Worm (Caenorhabditis elegans) whole organism, L4 larva: ENCODE measurements around the gene T10B9.14.

Experiments used
- D1046.2 ChIP-seq: fragments of 200-800 bp; sonication (Bioruptor generic); IDR thresholded peaks from 2 replicates; pipeline ENCODE4 v1.3.6; 2022; ENCODE audit warnings: missing genetic modification characterization, missing compliant biosample characterization
- F10B5.3 ChIP-seq: sonication (generic microtip); optimal IDR thresholded peaks from 2 replicates; lab custom pipeline; 2016; ENCODE audit warnings: mild to moderate bottlenecking, missing genetic modification characterization, missing compliant biosample characterization
- F26F4.8 ChIP-seq: fragments of 200-800 bp; sonication (Bioruptor generic); conservative IDR thresholded peaks from 2 replicates; pipeline ENCODE4 v1.3.6; 2022; ENCODE audit warnings: missing genetic modification characterization, missing compliant biosample characterization
- Y5F2A.4 ChIP-seq: fragments of 200-800 bp; sonication (Bioruptor generic); optimal IDR thresholded peaks from 2 replicates; lab custom pipeline; 2018; ENCODE audit warnings: mild to moderate bottlenecking, missing genetic modification characterization, missing compliant biosample characterization
- attf-4 ChIP-seq: sonication (generic microtip); optimal IDR thresholded peaks from 3 replicates; lab custom pipeline; 2017; ENCODE audit warnings: missing biosample characterization, missing genetic modification characterization
- ces-1 ChIP-seq: fragments of 150-350 bp; sonication (generic microtip); optimal IDR thresholded peaks from 4 replicates; lab custom pipeline; 2014; ENCODE audit warnings: missing biosample characterization, missing genetic modification reagents, missing genetic modification characterization
- daf-16 ChIP-seq, 3 experiments: sonication (generic microtip); optimal IDR thresholded peaks; 2 replicates each; lab custom pipeline; 2016 to 2017; ENCODE audit warnings: missing genetic modification characterization in 3 of 3, missing genetic modification reagents in 3 of 3, mild to moderate bottlenecking in 2 of 3, missing compliant biosample characterization in 2 of 3, missing biosample characterization in 1 of 3, moderate library complexity in 1 of 3
- daf-19 ChIP-seq: fragments of 200-800 bp; sonication (Bioruptor generic); conservative IDR thresholded peaks from 2 replicates; pipeline ENCODE4 v1.3.6; 2022; ENCODE audit warnings: missing genetic modification characterization, missing compliant biosample characterization
- daf-8 ChIP-seq: fragments of 200-800 bp; sonication (Bioruptor generic); IDR thresholded peaks from 2 replicates; pipeline ENCODE4 v1.3.6; 2022; ENCODE audit warnings: missing genetic modification characterization, missing compliant biosample characterization
- dmd-6 ChIP-seq: fragments of 200-800 bp; sonication (Bioruptor generic); IDR thresholded peaks from 2 replicates; pipeline ENCODE4 v1.3.6; 2022; ENCODE audit warnings: missing genetic modification reagents, missing genetic modification characterization, missing compliant biosample characterization
- dmd-8 ChIP-seq: fragments of 200-800 bp; sonication (Bioruptor generic); IDR thresholded peaks from 2 replicates; pipeline ENCODE4 v1.3.6; 2022; ENCODE audit warnings: missing genetic modification characterization, missing compliant biosample characterization
- duxl-1 ChIP-seq: sonication (generic microtip); optimal IDR thresholded peaks from 2 replicates; lab custom pipeline; 2016; ENCODE audit warnings: mild to moderate bottlenecking, missing genetic modification characterization, moderate library complexity, missing compliant biosample characterization; ENCODE audit not compliant: poor library complexity
- dve-1 ChIP-seq: sonication (generic microtip); optimal IDR thresholded peaks from 2 replicates; lab custom pipeline; 2017; ENCODE audit warnings: antibody characterized with exemption, mild to moderate bottlenecking, missing genetic modification characterization, missing compliant biosample characterization; ENCODE audit not compliant: insufficient read depth
- fkh-10 ChIP-seq: fragments of 150-350 bp; optimal IDR thresholded peaks from 2 replicates; lab custom pipeline; 2014; ENCODE audit warnings: missing biosample characterization, missing genetic modification reagents, missing genetic modification characterization
- fos-1 ChIP-seq: fragments of 150-350 bp; optimal IDR thresholded peaks from 2 replicates; lab custom pipeline; 2014; ENCODE audit warnings: missing biosample characterization, missing genetic modification characterization
- hif-1 ChIP-seq, 2 experiments: sonication (generic microtip); optimal IDR thresholded peaks; 2 replicates each; lab custom pipeline; 2016 to 2017; ENCODE audit warnings: missing compliant biosample characterization in 2 of 2, missing genetic modification characterization in 2 of 2, missing genetic modification reagents in 2 of 2, missing genotype in 2 of 2, mild to moderate bottlenecking in 1 of 2
- hlh-30 ChIP-seq: sonication (generic microtip); optimal IDR thresholded peaks from 2 replicates; lab custom pipeline; 2017; ENCODE audit warnings: antibody characterized with exemption, mild to moderate bottlenecking, missing genetic modification characterization, missing compliant biosample characterization; ENCODE audit not compliant: insufficient read depth
- hmg-1.1 ChIP-seq: fragments of 200-800 bp; sonication (Bioruptor generic); IDR thresholded peaks from 2 replicates; pipeline ENCODE4 v1.3.6; 2022; ENCODE audit warnings: missing genetic modification reagents, missing genetic modification characterization, missing compliant biosample characterization
- lin-13 ChIP-seq: fragments of 150-350 bp; optimal IDR thresholded peaks from 2 replicates; lab custom pipeline; 2014; ENCODE audit warnings: missing biosample characterization, missing genetic modification reagents, missing genetic modification characterization
- lin-15B ChIP-seq: fragments of 150-350 bp; sonication (generic microtip); optimal IDR thresholded peaks from 3 replicates; lab custom pipeline; 2014; ENCODE audit warnings: missing biosample characterization, missing genetic modification characterization
- lin-29 ChIP-seq: fragments of 200-800 bp; sonication (Bioruptor generic); IDR thresholded peaks from 2 replicates; pipeline ENCODE4 v1.3.6; 2022; ENCODE audit warnings: missing genetic modification reagents, missing genetic modification characterization, missing compliant biosample characterization
- madf-5 ChIP-seq, 2 experiments: fragments of 200-800 bp; sonication (Bioruptor generic); IDR thresholded peaks; 2 replicates each; pipeline ENCODE4 v1.3.6; 2022; ENCODE audit warnings: missing compliant biosample characterization in 2 of 2, missing genetic modification characterization in 2 of 2
- nhr-102 ChIP-seq: sonication (generic microtip); optimal IDR thresholded peaks from 2 replicates; lab custom pipeline; 2016; ENCODE audit warnings: mild to moderate bottlenecking, missing genetic modification characterization, moderate library complexity, missing compliant biosample characterization
- nhr-237 ChIP-seq: sonication (generic microtip); optimal IDR thresholded peaks from 2 replicates; lab custom pipeline; 2017; ENCODE audit warnings: missing biosample characterization, missing genetic modification characterization
- nhr-25 ChIP-seq: sonication (generic microtip); optimal IDR thresholded peaks from 2 replicates; lab custom pipeline; 2017; ENCODE audit warnings: missing genetic modification characterization, mild to moderate bottlenecking, missing compliant biosample characterization, antibody characterized with exemption, moderate library complexity, borderline replicate concordance; ENCODE audit not compliant: insufficient read depth
- nhr-28 ChIP-seq: fragments of 150-350 bp; optimal IDR thresholded peaks from 2 replicates; lab custom pipeline; 2014; ENCODE audit warnings: missing biosample characterization, missing genetic modification characterization
- nhr-41 ChIP-seq: fragments of 200-800 bp; sonication (Bioruptor generic); IDR thresholded peaks from 2 replicates; pipeline ENCODE4 v1.3.6; 2022; ENCODE audit warnings: missing genetic modification reagents, missing genetic modification characterization, missing compliant biosample characterization
- nhr-48 ChIP-seq: sonication (generic microtip); optimal IDR thresholded peaks from 2 replicates; lab custom pipeline; 2016; ENCODE audit warnings: mild to moderate bottlenecking, missing genetic modification characterization, missing compliant biosample characterization
- nhr-76 ChIP-seq: fragments of 150-350 bp; optimal IDR thresholded peaks from 2 replicates; lab custom pipeline; 2014; ENCODE audit warnings: missing biosample characterization, missing genetic modification characterization
- nhr-77 ChIP-seq: fragments of 150-350 bp; optimal IDR thresholded peaks from 2 replicates; lab custom pipeline; 2014; ENCODE audit warnings: missing biosample characterization, missing genetic modification characterization
- php-3 ChIP-seq: fragments of 200-800 bp; sonication (Bioruptor generic); IDR thresholded peaks from 2 replicates; pipeline ENCODE4 v1.3.6; 2022; ENCODE audit warnings: missing genetic modification reagents, missing genetic modification characterization, missing compliant biosample characterization
- pqm-1 ChIP-seq: sonication (generic microtip); optimal IDR thresholded peaks from 2 replicates; lab custom pipeline; 2017; ENCODE audit warnings: missing biosample characterization, missing genetic modification characterization
- set-16 ChIP-seq: fragments of 200-800 bp; sonication (Bioruptor generic); IDR thresholded peaks from 2 replicates; pipeline ENCODE4 v1.3.6; 2022; ENCODE audit warnings: missing genetic modification reagents, missing genetic modification characterization, missing compliant biosample characterization
- tra-1 ChIP-seq: fragments of 200-800 bp; sonication (Bioruptor generic); IDR thresholded peaks from 2 replicates; pipeline ENCODE4 v1.3.6; 2022; ENCODE audit warnings: missing genetic modification reagents, missing genetic modification characterization, missing compliant biosample characterization
- unc-62 ChIP-seq, 3 experiments: fragments of 150-350 bp in 1 of 3; sonication (generic microtip); optimal IDR thresholded peaks in 2 of 3; peaks in 1 of 3; 1 replicate in 1 of 3; 2 replicates in 2 of 3; lab custom pipeline; 2014 to 2017; ENCODE audit warnings: missing biosample characterization in 3 of 3, missing genetic modification characterization in 3 of 3, missing genetic modification reagents in 3 of 3, missing genotype in 1 of 3
- zfp-3 ChIP-seq: fragments of 200-800 bp; sonication (Bioruptor generic); conservative IDR thresholded peaks from 2 replicates; pipeline ENCODE4 v1.3.6; 2022; ENCODE audit warnings: missing genetic modification reagents, missing genetic modification characterization, missing compliant biosample characterization
- zip-11 ChIP-seq: fragments of 200-800 bp; sonication (Bioruptor generic); IDR thresholded peaks from 2 replicates; pipeline ENCODE4 v1.3.6; 2022; ENCODE audit warnings: missing genetic modification characterization, missing compliant biosample characterization
- ztf-7 ChIP-seq: fragments of 150-350 bp; optimal IDR thresholded peaks from 2 replicates; lab custom pipeline; 2014; ENCODE audit warnings: missing biosample characterization, missing genetic modification characterization

The T10B9.14 gene

DNA sequence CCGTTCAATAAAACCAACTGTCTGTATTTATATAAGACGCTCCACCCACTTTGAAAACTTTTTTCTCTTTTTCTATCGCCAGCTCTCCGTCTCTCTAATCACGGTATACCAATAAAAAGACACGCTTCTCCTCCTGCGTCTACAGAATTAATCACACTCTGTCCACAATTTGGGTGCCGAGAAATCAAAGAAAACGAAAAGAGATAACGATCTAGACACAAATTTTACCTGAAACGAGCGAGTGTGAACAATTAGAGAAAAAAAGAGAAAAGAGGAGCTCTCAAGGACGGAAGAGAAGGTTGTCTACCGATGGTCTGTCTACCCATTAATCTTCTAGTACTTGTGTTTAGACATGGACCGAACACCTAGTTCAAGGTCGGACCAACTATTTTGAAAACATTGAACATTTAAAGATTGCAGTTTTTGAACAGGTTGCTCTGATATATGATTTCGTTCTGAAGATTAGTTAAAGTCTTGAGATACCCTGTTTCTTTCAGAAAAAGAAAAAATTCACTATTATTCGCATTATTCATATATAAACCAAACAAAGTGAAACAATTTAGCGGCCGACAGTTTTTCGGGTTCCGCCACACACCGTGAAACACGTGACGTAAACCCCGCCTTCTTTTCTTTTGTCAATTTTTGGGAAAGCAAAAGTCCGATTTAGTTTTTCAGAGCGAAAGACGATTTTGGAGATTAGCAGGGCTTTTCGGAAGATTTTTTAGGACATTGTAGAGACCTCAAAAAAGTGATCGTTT is 5.3 kb upstream of the T10B9.14 start, which contains the start of gene cyp-13A2 (continued):
- TF ChIP-seq dve-1 (tag; lab: Kevin White, UChicago), result peak; percentile 77
- TF ChIP-seq ztf-7, result no peak
- no peak for TF ChIP-seq dmd-8 (GFP tag; lab: Robert Waterston, UW)
- peak; percentile 86 for TF ChIP-seq nhr-28 (tag; lab: Kevin White, UChicago)
- TF ChIP-seq Y5F2A.4 (GFP tag; lab: Kevin White, UChicago), result no peak
- TF ChIP-seq tra-1 (GFP tag; lab: Robert Waterston, UW), result peak; percentile 27; the same call in 1 of the 2 replicates
- TF ChIP-seq fkh-10 (GFP tag; lab: Kevin White, UChicago), result no peak
- no peak for TF ChIP-seq nhr-41 (GFP tag; lab: Robert Waterston, UW)
- no peak for TF ChIP-seq ces-1
- TF ChIP-seq lin-13 (GFP tag; lab: Kevin White, UChicago), result peak; percentile 5
- TF ChIP-seq F26F4.8 (GFP tag; lab: Robert Waterston, UW), result no peak
- no peak for TF ChIP-seq fos-1 (tag; lab: Kevin White, UChicago)
- no peak for TF ChIP-seq daf-19 (GFP tag; lab: Robert Waterston, UW)
- TF ChIP-seq daf-8 (GFP tag; lab: Robert Waterston, UW), result no peak
- TF ChIP-seq lin-15B (tag; lab: Kevin White, UChicago), result no peak
- peak; percentile 64 for TF ChIP-seq php-3
- TF ChIP-seq set-16 (GFP tag; lab: Robert Waterston, UW), result no peak
- TF ChIP-seq nhr-48, result peak; percentile 29
- no peak for TF ChIP-seq nhr-76 (tag; lab: Kevin White, UChicago)
- TF ChIP-seq D1046.2, result no peak
- TF ChIP-seq attf-4, result no peak
- TF ChIP-seq zip-11 (GFP tag; lab: Robert Waterston, UW), result no peak

DNA sequence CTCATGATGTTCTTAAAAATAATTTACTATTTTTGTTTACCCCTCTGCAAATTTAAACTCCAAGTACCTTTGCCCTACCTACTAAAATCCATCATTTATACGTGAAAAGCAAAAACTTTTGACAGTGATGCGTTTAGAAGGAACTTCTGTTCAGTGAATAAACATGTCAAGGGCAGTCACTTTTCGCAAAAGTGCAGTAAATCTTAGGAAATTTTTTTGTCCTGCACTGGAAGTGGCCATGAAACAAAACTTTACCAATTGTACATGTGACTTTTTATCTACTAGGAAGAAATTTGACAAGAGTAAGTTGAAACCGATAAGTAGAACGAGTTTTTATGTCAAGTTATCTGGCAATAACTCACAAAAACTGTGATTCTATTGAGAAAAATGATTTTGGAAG is 4.0 kb upstream of the T10B9.14 start:
- TF ChIP-seq nhr-48 (no peak), madf-5 (GFP tag; IDR thresholded peaks at IDR 0.05; lab: Robert Waterston, UW) (no peak), fkh-10 (GFP tag; lab: Kevin White, UChicago) (no peak), hif-1 (tag; optimal IDR thresholded peaks at IDR 0.05; lab: Kevin White, UChicago) (no peak), nhr-25 (tag; lab: Kevin White, UChicago) (peak; percentile 14), nhr-237 (tag; lab: Kevin White, UChicago) (no peak), hmg-1.1 (GFP tag; lab: Robert Waterston, UW) (no peak)

DNA sequence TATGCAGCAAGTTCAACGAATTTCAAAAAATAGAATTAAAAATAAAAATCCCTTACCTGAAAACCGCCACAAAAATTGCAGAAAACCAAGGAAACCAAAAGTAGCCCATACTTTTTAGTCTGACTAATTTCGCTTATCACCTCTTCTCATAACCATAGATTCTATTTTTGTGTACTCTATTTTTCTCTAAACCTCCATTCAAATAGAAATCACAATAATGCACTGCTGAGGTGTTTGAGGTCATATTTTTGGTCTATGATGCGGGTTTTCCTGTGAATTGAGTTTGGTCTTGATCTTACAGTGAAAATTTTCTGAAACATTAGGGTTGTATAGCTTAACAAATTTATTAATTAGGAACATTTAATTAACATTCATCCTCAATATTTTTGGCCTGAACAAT is 395 bp downstream of the T10B9.14 start, which contains the start of gene cyp-13A1:
TSS of gene cyp-13A1 (minus strand) at position 156 of the 400 bp plus-strand sequence.
- TF ChIP-seq nhr-28 (tag; lab: Kevin White, UChicago) (peak; percentile 64), nhr-102 (tag; lab: Kevin White, UChicago) (peak; percentile 15), hmg-1.1 (GFP tag; lab: Robert Waterston, UW) (no peak), unc-62 (GFP tag; optimal IDR thresholded peaks at IDR 0.05 in 1 of 2; lab: Kevin White, UChicago) (peak in 1 of 2 experiments; percentile 87), unc-62 (tag; optimal IDR thresholded peaks at IDR 0.05; lab: Kevin White, UChicago) (no peak), F10B5.3 (tag; lab: Kevin White, UChicago) (no peak), pqm-1 (tag; lab: Kevin White, UChicago) (peak; percentile 27), dmd-6 (GFP tag; lab: Robert Waterston, UW) (peak; percentile 67; the same call in 1 of the 2 replicates), lin-29 (GFP tag; lab: Robert Waterston, UW) (no peak), fkh-10 (GFP tag; lab: Kevin White, UChicago) (no peak), daf-16 (GFP tag; optimal IDR thresholded peaks at IDR 0.05; lab: Kevin White, UChicago) (no peak), daf-16 (tag; optimal IDR thresholded peaks at IDR 0.05; lab: Kevin White, UChicago) (no peak), hlh-30 (tag; lab: Kevin White, UChicago) (no peak), dve-1 (tag; lab: Kevin White, UChicago) (peak; percentile 6), zfp-3 (GFP tag; lab: Robert Waterston, UW) (no peak), nhr-77 (tag; lab: Kevin White, UChicago) (peak; percentile 27), duxl-1 (tag; lab: Kevin White, UChicago) (no peak)
